Fruit fly (Drosophila melanogaster) whole organism, wandering third instar larva: ENCODE data around the gene wkd.

Experiments
- Dif ChIP-seq: fragments of 200-275, 200-300 bp; sonication (Bioruptor generic); optimal IDR thresholded peaks from 2 replicates; lab custom pipeline; 2018; ENCODE audit warnings: missing biosample characterization, missing genetic modification characterization; ENCODE audit not compliant: partially characterized antibody
- Hr78 ChIP-seq: fragments of >200 bp; optimal IDR thresholded peaks from 2 replicates; lab custom pipeline; 2017; ENCODE audit warnings: missing biosample characterization, missing genetic modification characterization
- Jra ChIP-seq: sonication (Bioruptor generic); optimal IDR thresholded peaks from 2 replicates; lab custom pipeline; 2016; ENCODE audit warnings: missing biosample characterization, missing genetic modification characterization
- lola ChIP-seq: fragments of >200 bp; optimal IDR thresholded peaks from 2 replicates; lab custom pipeline; 2017; ENCODE audit warnings: missing biosample characterization, missing genetic modification characterization

DNA sequence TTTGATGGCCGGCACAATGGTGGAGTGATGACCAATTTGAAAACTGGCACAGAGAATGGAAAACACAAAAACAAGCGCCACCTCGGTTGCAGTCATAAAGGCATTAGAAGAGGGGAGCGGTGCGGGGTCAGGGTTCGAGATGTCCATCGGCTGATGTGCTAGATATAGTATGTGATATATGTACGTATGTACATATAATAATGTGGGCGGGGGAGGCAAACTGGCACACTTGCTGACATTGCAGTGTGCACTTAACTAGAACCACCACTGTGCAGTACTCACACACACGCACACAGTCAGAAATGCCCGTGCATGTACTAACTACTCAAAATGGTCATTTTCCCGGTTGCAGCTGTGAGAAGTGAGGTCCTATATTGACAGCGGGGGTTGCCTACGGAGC is 37.5 kb downstream of the wkd start:
- TF ChIP-seq lola (GFP tag; lab: Kevin White, UChicago) (no peak), Hr78 (GFP tag; lab: Kevin White, UChicago) (no peak), Dif (GFP tag; lab: Kevin White, UChicago) (no peak), Jra (no peak)
